Worm (Caenorhabditis elegans) whole organism, midembryonic: Measurements from ENCODE around the gene ZK938.3.

Experiments used
- T22C8.4 ChIP-seq: fragments of 200-800 bp; sonication (Bioruptor generic); IDR thresholded peaks from 2 replicates; pipeline ENCODE4 v1.3.6; 2022; ENCODE audit warnings: missing genetic modification characterization, missing compliant biosample characterization
- flt-1 ChIP-seq: fragments of 200-800 bp; sonication (Bioruptor generic); IDR thresholded peaks from 2 replicates; pipeline ENCODE4 v1.3.6; 2022; ENCODE audit warnings: missing genetic modification characterization, missing compliant biosample characterization
- ref-1 ChIP-seq: fragments of 200-800 bp; sonication (Bioruptor generic); conservative IDR thresholded peaks from 2 replicates; pipeline ENCODE4 v1.3.6; 2022; ENCODE audit warnings: missing genetic modification reagents, missing genetic modification characterization, missing compliant biosample characterization
- ztf-23 ChIP-seq: fragments of 200-800 bp; sonication (Bioruptor generic); IDR thresholded peaks from 2 replicates; pipeline ENCODE4 v1.3.6; 2022; ENCODE audit warnings: missing genetic modification reagents, missing genetic modification characterization, missing compliant biosample characterization

ce11 chrII:9861394-9861793 is 27.6 kb upstream of the ZK938.3 start, which contains the start of gene chil-3:
- TF ChIP-seq ref-1 (GFP tag; lab: Robert Waterston, UW) = no peak
- TF ChIP-seq flt-1 = no peak
- TF ChIP-seq T22C8.4 = no peak
- no peak for TF ChIP-seq ztf-23 (GFP tag; lab: Robert Waterston, UW)
